Worm (Caenorhabditis elegans): ENCODE data around the gene clc-3.

Gene clc-3

DNA sequence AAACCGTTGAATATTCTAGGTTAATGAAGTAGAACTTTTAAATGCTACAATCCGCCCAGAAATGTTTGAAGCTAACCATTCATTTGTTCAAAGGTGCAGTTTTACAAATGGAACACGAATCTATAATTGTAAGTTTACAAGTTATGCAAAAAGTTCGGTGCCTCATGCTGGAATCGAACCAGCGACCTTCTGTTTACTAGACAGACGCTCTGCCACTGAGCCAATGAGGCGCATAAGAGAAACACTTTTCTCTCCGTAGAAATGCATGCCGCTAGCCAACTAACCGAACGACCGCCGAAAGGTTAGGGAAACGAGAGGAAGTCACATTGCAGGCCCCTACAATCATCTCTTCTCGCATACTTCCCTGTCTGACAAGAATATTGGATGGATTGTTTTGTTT is 3.3 kb downstream of the clc-3 start (continued):
- TF ChIP-seq unc-39 (tag; optimal IDR thresholded peaks at IDR 0.05), result no peak
- TF ChIP-seq hlh-30 (tag; optimal IDR thresholded peaks at IDR 0.05; ENCODE audit: insufficient read depth), result peak; percentile 72
- peak; percentile 51; the same call in 1 of the 2 replicates for TF ChIP-seq php-3 (GFP tag; IDR thresholded peaks at IDR 0.05)
- peak; percentile 98 for TF ChIP-seq Y105C5A.15 (GFP tag; IDR thresholded peaks at IDR 0.05)
- TF ChIP-seq unc-62 (GFP tag; optimal IDR thresholded peaks at IDR 0.05 in 1 of 2), result no peak
- TF ChIP-seq unc-62 (tag; optimal IDR thresholded peaks at IDR 0.05), result no peak
- peak; percentile 93 for TF ChIP-seq madf-9 (GFP tag; conservative IDR thresholded peaks at IDR 0.05)
- TF ChIP-seq dmd-8 (GFP tag; IDR thresholded peaks at IDR 0.05), result peak; percentile 92
- TF ChIP-seq lin-15B (tag; optimal IDR thresholded peaks at IDR 0.05), result no peak
- TF ChIP-seq ama-1 (optimal IDR thresholded peaks at IDR 0.05), result no peak
- TF ChIP-seq snpc-1.2 (GFP tag; IDR thresholded peaks at IDR 0.05), result peak; percentile 89
- peak; percentile 16 for TF ChIP-seq T20F7.1 (GFP tag; optimal IDR thresholded peaks at IDR 0.05)
- no peak for TF ChIP-seq cey-2 (tag; optimal IDR thresholded peaks at IDR 0.05; ENCODE audit: borderline replicate concordance, insufficient read depth)
- TF ChIP-seq lin-38 (GFP tag; IDR thresholded peaks at IDR 0.05), result no peak
- TF ChIP-seq aha-1 (tag), result peak; percentile 99
- TF ChIP-seq lsy-2 (tag; optimal IDR thresholded peaks at IDR 0.05), result peak in 1 of 2 experiments; percentile 63
- no peak for TF ChIP-seq pqm-1 (tag; optimal IDR thresholded peaks at IDR 0.05)
- peak; percentile 81 for TF ChIP-seq nhr-42 (GFP tag; IDR thresholded peaks at IDR 0.05)
- no peak for TF ChIP-seq zag-1 (tag; optimal IDR thresholded peaks at IDR 0.05)
- TF ChIP-seq daf-12 (tag; optimal IDR thresholded peaks at IDR 0.05), result no peak
- TF ChIP-seq rbr-2 (tag; optimal IDR thresholded peaks at IDR 0.05), result peak; percentile 79
- no peak for TF ChIP-seq zfp-2 (tag; optimal IDR thresholded peaks at IDR 0.05)
- peak; percentile 71; the same call in 1 of the 2 replicates for TF ChIP-seq saeg-2 (GFP tag; IDR thresholded peaks at IDR 0.05)
- peak; percentile 95 for TF ChIP-seq ceh-44 (GFP tag; IDR thresholded peaks at IDR 0.05)
- peak; percentile 66 for TF ChIP-seq mxl-3 (GFP tag; optimal IDR thresholded peaks at IDR 0.05)
- TF ChIP-seq R02D3.7 (tag; optimal IDR thresholded peaks at IDR 0.05), result no peak
- TF ChIP-seq madf-5 (GFP tag; IDR thresholded peaks at IDR 0.05), result peak; percentile 80 to 82; a peak in 2 of 4 replicates
- peak; percentile 95 for TF ChIP-seq hmg-1.1 (GFP tag; IDR thresholded peaks at IDR 0.05)
- peak; percentile 65; the same call in 1 of the 2 replicates for TF ChIP-seq zfp-3 (GFP tag; conservative IDR thresholded peaks at IDR 0.05)
- TF ChIP-seq attf-4 (tag; optimal IDR thresholded peaks at IDR 0.05), result no peak
- peak; percentile 70; the same call in 1 of the 2 replicates for TF ChIP-seq mxl-2 (GFP tag; conservative IDR thresholded peaks at IDR 0.05)
- no peak for TF ChIP-seq ZK337.2 (GFP tag; IDR thresholded peaks at IDR 0.05)
- TF ChIP-seq nhr-102 (tag; optimal IDR thresholded peaks at IDR 0.05), result peak; percentile 77
- no peak for TF ChIP-seq ces-1 (GFP tag; optimal IDR thresholded peaks at IDR 0.05)
- TF ChIP-seq arid-1 (GFP tag; conservative IDR thresholded peaks at IDR 0.05), result peak; percentile 94
- TF ChIP-seq zip-2 (tag; optimal IDR thresholded peaks at IDR 0.05), result no peak
- TF ChIP-seq hlh-11 (tag; optimal IDR thresholded peaks at IDR 0.05), result peak; percentile 56
- TF ChIP-seq dve-1 (tag; optimal IDR thresholded peaks at IDR 0.05; ENCODE audit: insufficient read depth), result peak; percentile 56
- peak; percentile 62 for TF ChIP-seq Y5F2A.4 (GFP tag; optimal IDR thresholded peaks at IDR 0.05)
- no peak for TF ChIP-seq nhr-237 (tag; optimal IDR thresholded peaks at IDR 0.05)
- TF ChIP-seq mep-1 (tag; optimal IDR thresholded peaks at IDR 0.05), result peak; percentile 78
- TF ChIP-seq set-16 (GFP tag; IDR thresholded peaks at IDR 0.05), result no peak
- no peak for TF ChIP-seq nhr-10 (tag; optimal IDR thresholded peaks at IDR 0.05)
- no peak for TF ChIP-seq skn-1 (tag; optimal IDR thresholded peaks at IDR 0.05)
- peak; percentile 93 for TF ChIP-seq lim-7 (GFP tag; IDR thresholded peaks at IDR 0.05)
- TF ChIP-seq ZK546.5 (tag; optimal IDR thresholded peaks at IDR 0.05), result no peak
- no peak for TF ChIP-seq nhr-25 (tag; optimal IDR thresholded peaks at IDR 0.05; ENCODE audit: borderline replicate concordance, insufficient read depth)
- peak; percentile 37 for TF ChIP-seq nhr-28 (tag; optimal IDR thresholded peaks at IDR 0.05)
- no peak for TF ChIP-seq ceh-28 (tag; optimal IDR thresholded peaks at IDR 0.05)
- no peak; the same call in 1 of the 2 replicates for TF ChIP-seq dmd-9 (GFP tag; IDR thresholded peaks at IDR 0.05)
- peak; percentile 66 for TF ChIP-seq nhr-111 (GFP tag; optimal IDR thresholded peaks at IDR 0.05)
